Worm (Caenorhabditis elegans) whole organism, L1 larva: ENCODE measurements around the gene col-146.

ENCODE experiments used
- C04F5.9 ChIP-seq: sonication (generic microtip); optimal IDR thresholded peaks from 2 replicates; lab custom pipeline; 2016; ENCODE audit warnings: missing genetic modification characterization, missing compliant biosample characterization
- aly-2 ChIP-seq: fragments of 150-350 bp; optimal IDR thresholded peaks from 2 replicates; lab custom pipeline; 2014; ENCODE audit warnings: missing biosample characterization, missing genetic modification characterization
- blmp-1 ChIP-seq: fragments of 150-350 bp; optimal IDR thresholded peaks from 2 replicates; lab custom pipeline; 2014; ENCODE audit warnings: missing biosample characterization, missing genetic modification characterization
- ceh-63 ChIP-seq: fragments of 200-800 bp; sonication (Bioruptor generic); optimal IDR thresholded peaks from 2 replicates; lab custom pipeline; 2018; ENCODE audit warnings: mild to moderate bottlenecking, missing genetic modification characterization, missing compliant biosample characterization
- ceh-8 ChIP-seq: fragments of 200-800 bp; sonication (Bioruptor generic); optimal IDR thresholded peaks from 2 replicates; lab custom pipeline; 2018; ENCODE audit warnings: mild to moderate bottlenecking, missing genetic modification characterization, moderate library complexity, missing compliant biosample characterization
- ces-1 ChIP-seq: fragments of 150-350 bp; optimal IDR thresholded peaks from 2 replicates; lab custom pipeline; 2014; ENCODE audit warnings: missing biosample characterization, missing genetic modification reagents, missing genetic modification characterization
- dsc-1 ChIP-seq: sonication (generic microtip); optimal IDR thresholded peaks from 2 replicates; lab custom pipeline; 2016; ENCODE audit warnings: mild to moderate bottlenecking, missing genetic modification characterization, missing compliant biosample characterization
- efl-1 ChIP-seq, 4 experiments: fragments of 150-350 bp; optimal IDR thresholded peaks in 3 of 4; peaks in 1 of 4; 1 replicate in 1 of 4; 2 replicates in 3 of 4; lab custom pipeline; 2014; ENCODE audit warnings: missing biosample characterization in 2 of 4, missing genetic modification characterization in 2 of 4, missing genetic modification reagents in 2 of 4
- efl-3 ChIP-seq: fragments of 200-800 bp; sonication (Bioruptor generic); optimal IDR thresholded peaks from 2 replicates; lab custom pipeline; 2018; ENCODE audit warnings: mild to moderate bottlenecking, missing genetic modification characterization, missing compliant biosample characterization
- elt-2 ChIP-seq: sonication (generic microtip); optimal IDR thresholded peaks from 2 replicates; lab custom pipeline; 2016; ENCODE audit warnings: missing genetic modification characterization, mild to moderate bottlenecking, inconsistent platforms, missing compliant biosample characterization, missing genetic modification reagents
- fkh-10 ChIP-seq: sonication (generic microtip); optimal IDR thresholded peaks from 2 replicates; lab custom pipeline; 2017; ENCODE audit warnings: missing biosample characterization, missing genetic modification reagents, missing genetic modification characterization
- grh-1 ChIP-seq: fragments of 200-800 bp; sonication (Bioruptor generic); IDR thresholded peaks from 2 replicates; pipeline ENCODE4 v1.3.6; 2022; ENCODE audit warnings: missing genetic modification reagents, missing genetic modification characterization, missing compliant biosample characterization
- hpl-2 ChIP-seq: fragments of 150-350 bp; optimal IDR thresholded peaks from 2 replicates; lab custom pipeline; 2014; ENCODE audit warnings: missing biosample characterization, missing genetic modification reagents, missing genetic modification characterization
- isw-1 ChIP-seq: fragments of 200-800 bp; sonication (Bioruptor generic); IDR thresholded peaks from 2 replicates; pipeline ENCODE4 v1.3.6; 2022; ENCODE audit warnings: missing genetic modification characterization, missing compliant biosample characterization
- jun-1 ChIP-seq: fragments of 150-350 bp; optimal IDR thresholded peaks from 2 replicates; lab custom pipeline; 2014; ENCODE audit warnings: missing biosample characterization, missing genetic modification reagents, missing genetic modification characterization
- lin-13 ChIP-seq: fragments of 150-350 bp; optimal IDR thresholded peaks from 2 replicates; lab custom pipeline; 2014; ENCODE audit warnings: missing biosample characterization, missing genetic modification reagents, missing genetic modification characterization
- nhr-11 ChIP-seq: fragments of 150-350 bp; optimal IDR thresholded peaks from 2 replicates; lab custom pipeline; 2014; ENCODE audit warnings: missing biosample characterization, missing genetic modification characterization
- nhr-19 ChIP-seq: fragments of 200-800 bp; sonication (Bioruptor generic); conservative IDR thresholded peaks from 2 replicates; pipeline ENCODE4 v1.3.6; 2022; ENCODE audit warnings: missing genetic modification characterization, missing compliant biosample characterization
- nhr-20 ChIP-seq: sonication (generic microtip); optimal IDR thresholded peaks from 2 replicates; lab custom pipeline; 2016; ENCODE audit warnings: mild to moderate bottlenecking, missing genetic modification characterization, missing compliant biosample characterization
- nhr-237 ChIP-seq: fragments of 150-350 bp; optimal IDR thresholded peaks from 2 replicates; lab custom pipeline; 2014; ENCODE audit warnings: missing biosample characterization, missing genetic modification characterization
- pqm-1 ChIP-seq: sonication (generic microtip); optimal IDR thresholded peaks from 3 replicates; lab custom pipeline; 2017; ENCODE audit warnings: missing biosample characterization, missing genetic modification characterization
- rnt-1 ChIP-seq: sonication (generic microtip); optimal IDR thresholded peaks from 2 replicates; lab custom pipeline; 2016; ENCODE audit warnings: mild to moderate bottlenecking, missing genetic modification characterization, moderate library complexity, missing compliant biosample characterization
- skn-1 ChIP-seq: fragments of 150-350 bp; optimal IDR thresholded peaks from 2 replicates; lab custom pipeline; 2014; ENCODE audit warnings: missing biosample characterization, missing genetic modification characterization
- snu-23 ChIP-seq: sonication (generic microtip); optimal IDR thresholded peaks from 2 replicates; lab custom pipeline; 2016; ENCODE audit warnings: missing genetic modification characterization, missing compliant biosample characterization
- sptf-1 ChIP-seq: fragments of 150-350 bp; optimal IDR thresholded peaks from 2 replicates; lab custom pipeline; 2014; ENCODE audit warnings: missing biosample characterization, missing genetic modification characterization
- sup-37 ChIP-seq: fragments of 200-800 bp; sonication (Bioruptor generic); optimal IDR thresholded peaks from 2 replicates; lab custom pipeline; 2018; ENCODE audit warnings: mild to moderate bottlenecking, missing genetic modification characterization, missing compliant biosample characterization
- swsn-7 ChIP-seq: sonication (generic microtip); optimal IDR thresholded peaks from 2 replicates; lab custom pipeline; 2016; ENCODE audit warnings: missing genetic modification characterization, missing compliant biosample characterization
- unc-86 ChIP-seq: sonication (generic microtip); optimal IDR thresholded peaks from 2 replicates; lab custom pipeline; 2016; ENCODE audit warnings: missing genetic modification characterization, missing compliant biosample characterization
- zag-1 ChIP-seq: fragments of 150-350 bp; optimal IDR thresholded peaks from 2 replicates; lab custom pipeline; 2014; ENCODE audit warnings: missing biosample characterization, missing genetic modification characterization
- zip-4 ChIP-seq: fragments of 200-800 bp; sonication (Bioruptor generic); optimal IDR thresholded peaks from 2 replicates; lab custom pipeline; 2018; ENCODE audit warnings: mild to moderate bottlenecking, missing genetic modification characterization, moderate library complexity, missing compliant biosample characterization
- ztf-4 ChIP-seq: fragments of 150-350 bp; optimal IDR thresholded peaks from 2 replicates; lab custom pipeline; 2014; ENCODE audit warnings: missing biosample characterization, missing genetic modification characterization

The col-146 gene

DNA sequence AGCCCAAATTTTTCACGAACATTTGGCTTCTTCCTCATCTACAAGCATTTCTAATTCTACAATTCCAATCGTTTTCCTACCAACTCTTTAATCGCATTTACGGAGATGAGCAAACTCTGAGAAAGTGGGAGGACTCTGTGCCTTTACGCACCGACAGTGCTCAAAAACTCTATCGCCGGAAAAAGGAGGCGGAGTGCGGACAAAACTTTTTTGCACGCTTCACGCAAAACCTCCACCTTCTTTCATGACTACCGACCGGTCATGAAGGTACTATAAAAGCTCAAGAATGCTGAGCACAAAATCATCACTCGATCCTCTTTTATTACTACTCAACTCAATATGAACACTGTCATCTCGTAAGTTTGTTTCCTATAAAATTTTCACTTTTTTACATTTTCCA lies 4.6 kb upstream of the col-146 start, which contains the start of gene idpc-4:
TSS of gene idpc-4 (plus strand) at position 301 of the 400 bp plus-strand sequence.
- TF ChIP-seq efl-3 (GFP tag; lab: Kevin White, UChicago), result no peak
- TF ChIP-seq unc-86 (tag; lab: Kevin White, UChicago), result no peak
- no peak for TF ChIP-seq dsc-1
- no peak for TF ChIP-seq nhr-19 (GFP tag; lab: Robert Waterston, UW)
- no peak for TF ChIP-seq swsn-7 (tag; lab: Kevin White, UChicago)
- no peak for TF ChIP-seq lin-13 (GFP tag; lab: Kevin White, UChicago)
- TF ChIP-seq zag-1, result no peak
- no peak for TF ChIP-seq grh-1
- TF ChIP-seq ztf-4 (tag; lab: Kevin White, UChicago), result no peak
- TF ChIP-seq ceh-8 (GFP tag; lab: Kevin White, UChicago), result no peak
- no peak for TF ChIP-seq fkh-10 (GFP tag; lab: Kevin White, UChicago)
- TF ChIP-seq C04F5.9, result no peak
- no peak for TF ChIP-seq rnt-1 (tag; lab: Kevin White, UChicago)

DNA sequence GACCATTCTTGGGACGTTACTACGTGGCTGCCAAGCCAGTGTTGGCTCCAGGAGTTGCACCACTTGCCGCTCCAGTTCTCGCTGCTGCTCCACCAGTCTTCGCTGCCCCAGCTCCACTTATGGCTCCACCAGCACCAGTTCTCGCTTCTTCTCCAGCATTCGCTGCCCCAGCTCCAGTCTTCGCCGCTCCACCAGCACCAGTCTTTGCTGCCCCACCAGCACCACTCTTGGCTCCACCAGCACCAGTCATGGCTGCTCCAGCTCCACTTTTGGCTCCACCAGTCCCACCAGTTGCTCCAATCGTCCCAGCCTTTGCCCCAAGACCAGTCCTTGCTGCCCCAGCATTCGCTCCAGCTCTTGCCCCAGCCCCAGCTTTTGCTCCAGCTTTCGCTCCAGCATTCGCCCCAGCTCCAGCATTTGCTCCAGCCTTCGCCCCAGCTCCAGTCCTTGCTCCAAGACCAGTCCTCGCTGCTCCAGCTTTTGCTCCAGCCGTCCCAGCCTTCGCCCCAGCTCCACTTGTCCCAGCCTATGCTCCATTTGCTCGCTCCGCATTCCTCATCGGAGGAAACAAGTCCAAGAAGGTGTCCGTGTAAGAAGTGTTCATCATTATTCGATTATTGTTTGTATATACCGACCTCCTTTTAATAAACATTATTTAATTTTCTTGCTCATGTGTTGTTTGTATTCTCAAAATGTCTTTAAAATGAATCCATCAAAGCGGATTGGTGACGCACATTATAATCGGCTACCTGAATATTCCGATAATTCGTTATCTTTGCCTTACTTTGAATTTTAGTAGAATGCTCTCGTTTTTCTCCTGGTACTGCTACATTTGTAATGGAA lies 3.9 kb upstream of the col-146 start, which contains the start of gene T06E4.7:
TSS of gene T06E4.7 (plus strand) at position 793 of the 843 bp plus-strand sequence.
- TF ChIP-seq dsc-1 (peak; percentile 29), aly-2 (tag; lab: Kevin White, UChicago) (no peak)
- TF ChIP-seq, all 84 proteins: peak for 1

DNA sequence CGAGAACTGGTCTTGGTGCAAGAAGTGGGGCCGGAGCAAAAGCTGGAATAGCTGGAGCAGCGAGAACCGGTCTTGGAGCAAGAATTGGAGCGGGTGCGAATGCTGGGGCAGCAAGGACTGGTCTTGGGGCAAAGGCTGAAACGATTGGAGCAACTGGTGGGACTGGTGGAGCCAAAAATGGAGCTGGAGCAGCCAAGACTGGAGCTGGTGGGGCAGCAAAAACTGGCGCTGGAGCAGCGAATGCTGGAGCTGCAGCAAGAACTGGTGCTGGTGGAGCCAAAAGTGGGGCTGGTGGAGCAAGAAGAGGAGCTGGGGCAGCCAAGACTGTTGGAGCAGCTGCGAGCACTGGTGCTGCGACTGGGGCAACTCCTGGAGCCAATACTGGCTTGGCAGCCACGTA lies 1.1 kb upstream of the col-146 start:
- TF ChIP-seq ceh-8 (GFP tag; lab: Kevin White, UChicago) (peak; percentile 15), blmp-1 (tag; lab: Kevin White, UChicago) (no peak)

DNA sequence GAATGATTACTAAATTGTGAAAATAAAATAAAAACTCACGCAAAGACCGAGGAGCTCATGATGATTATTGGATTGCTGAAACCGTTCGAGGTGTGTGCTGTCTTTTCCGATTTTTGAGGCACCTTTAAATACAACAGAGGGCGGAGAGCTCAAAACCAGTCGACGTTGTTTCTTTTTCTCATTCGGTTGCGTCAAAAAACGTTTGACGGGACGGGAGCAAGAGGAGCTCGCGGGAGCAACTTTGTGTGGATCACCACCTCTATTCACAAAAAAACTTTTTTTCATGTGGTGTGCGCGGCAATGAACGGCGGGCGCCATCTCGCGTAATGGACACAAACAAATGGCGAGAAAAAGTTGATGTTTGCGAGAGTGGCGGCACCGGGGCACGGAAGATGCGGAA lies 629 bp upstream of the col-146 start, which contains the start of gene idpc-3:
TSS of gene idpc-3 (minus strand) at position 101 of the 400 bp plus-strand sequence.
- TF ChIP-seq efl-1 (optimal IDR thresholded peaks at IDR 0.05; lab: Kevin White, UChicago) (no peak), efl-1 (GFP tag; optimal IDR thresholded peaks at IDR 0.05 in 1 of 2; lab: Kevin White, UChicago) (peak in 1 of 2 experiments; percentile 21), nhr-237 (tag; lab: Kevin White, UChicago) (no peak)

DNA sequence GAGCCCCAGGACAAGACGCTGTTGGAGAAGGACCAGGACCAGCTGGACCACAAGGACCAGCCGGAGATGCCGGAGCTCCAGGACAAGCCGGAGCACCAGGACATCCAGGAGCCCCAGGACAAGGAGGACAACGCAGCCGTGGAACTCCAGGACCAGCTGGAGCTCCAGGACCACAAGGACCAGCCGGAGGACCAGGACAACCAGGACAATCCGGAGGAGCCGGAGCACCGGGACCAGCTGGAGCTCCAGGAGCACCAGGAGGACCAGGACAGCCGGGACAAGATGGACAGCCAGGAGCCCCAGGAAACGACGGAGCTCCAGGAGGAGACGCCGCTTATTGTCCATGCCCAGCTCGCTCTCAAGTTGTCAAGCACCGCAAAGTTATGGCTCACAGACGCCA lies 799 bp downstream of the col-146 start:
- no peak for TF ChIP-seq isw-1 (GFP tag; lab: Robert Waterston, UW)
- TF ChIP-seq ceh-63 (GFP tag; lab: Kevin White, UChicago), result no peak
- TF ChIP-seq ces-1 (GFP tag; lab: Kevin White, UChicago), result no peak
- TF ChIP-seq efl-1 (optimal IDR thresholded peaks at IDR 0.05; lab: Kevin White, UChicago), result no peak
- no peak for TF ChIP-seq efl-1 (GFP tag; optimal IDR thresholded peaks at IDR 0.05 in 1 of 2; lab: Kevin White, UChicago)
- no peak for TF ChIP-seq snu-23 (GFP tag; lab: Kevin White, UChicago)
- no peak for TF ChIP-seq zip-4 (GFP tag; lab: Kevin White, UChicago)
- TF ChIP-seq elt-2, result no peak
- no peak for TF ChIP-seq sptf-1 (tag; lab: Kevin White, UChicago)
- TF ChIP-seq skn-1, result no peak
- TF ChIP-seq hpl-2 (GFP tag; lab: Kevin White, UChicago), result no peak
- no peak for TF ChIP-seq nhr-20
- no peak for TF ChIP-seq sup-37
- no peak for TF ChIP-seq pqm-1 (tag; lab: Kevin White, UChicago)
- TF ChIP-seq C04F5.9, result no peak
- TF ChIP-seq ztf-4 (tag; lab: Kevin White, UChicago), result no peak
- no peak for TF ChIP-seq jun-1 (tag; lab: Kevin White, UChicago)
- no peak for TF ChIP-seq nhr-11 (tag; lab: Kevin White, UChicago)
- TF ChIP-seq lin-13 (GFP tag; lab: Kevin White, UChicago), result no peak
